Worm (Caenorhabditis elegans) whole organism, L1 larva: ENCODE measurements around the gene clec-29.

Experiments
- fkh-10 ChIP-seq: sonication (generic microtip); optimal IDR thresholded peaks from 2 replicates; lab custom pipeline; 2017; ENCODE audit warnings: missing biosample characterization, missing genetic modification reagents, missing genetic modification characterization
- sox-4 ChIP-seq: sonication (generic microtip); optimal IDR thresholded peaks from 2 replicates; lab custom pipeline; 2016; ENCODE audit warnings: missing genetic modification characterization, missing compliant biosample characterization
- unc-30 ChIP-seq: sonication (generic microtip); optimal IDR thresholded peaks from 2 replicates; lab custom pipeline; 2017; ENCODE audit warnings: missing biosample characterization, missing genetic modification characterization

DNA sequence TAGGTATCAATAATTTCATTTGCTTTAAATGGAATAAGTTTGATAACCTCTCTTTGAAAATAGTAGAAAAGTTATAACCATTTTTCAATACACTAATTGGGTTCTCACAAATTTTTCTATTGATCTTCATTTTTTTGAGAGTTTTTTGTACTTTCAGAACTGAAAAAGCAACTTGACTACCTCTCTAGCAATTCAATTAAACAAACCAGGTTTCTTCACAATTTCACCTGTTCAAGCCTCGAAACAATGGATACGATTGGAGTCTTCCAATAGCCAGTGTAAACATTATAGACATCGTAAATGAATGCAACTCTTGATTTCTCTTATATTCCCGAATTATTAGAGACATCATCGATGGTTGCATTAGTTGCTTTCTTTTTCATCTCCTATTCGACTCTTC is 9.0 kb downstream of the clec-29 start, which contains the start of gene srz-99:
- no peak for TF ChIP-seq fkh-10 (GFP tag; lab: Kevin White, UChicago)
- no peak for TF ChIP-seq unc-30
- TF ChIP-seq sox-4 = no peak
